Worm (Caenorhabditis elegans): ENCODE measurements around the gene K02E10.6.

DNA sequence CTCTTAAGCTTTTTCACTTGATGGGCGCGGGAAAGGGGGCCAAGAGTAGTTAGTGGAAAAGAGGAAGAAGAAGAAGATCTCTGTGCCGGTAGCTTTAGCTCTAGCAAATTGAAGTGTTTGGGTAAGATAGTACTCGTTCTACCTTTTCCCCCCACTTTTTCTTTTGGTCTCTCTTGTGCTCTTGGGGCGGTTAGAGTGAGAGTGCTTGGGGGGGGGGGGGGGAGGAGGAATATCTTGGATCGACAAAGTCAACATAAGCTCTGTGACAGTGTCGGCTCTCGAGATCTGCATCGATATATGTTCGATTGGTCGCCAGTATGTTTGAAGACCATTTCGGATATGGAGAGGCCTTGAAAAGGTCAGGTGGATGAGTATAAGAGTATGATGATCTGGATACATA is 22.8 kb downstream of the K02E10.6 start, which contains the start of gene fox-1:
- TF ChIP-seq unc-62 (GFP tag; optimal IDR thresholded peaks at IDR 0.05) (no peak), ces-1 (GFP tag; optimal IDR thresholded peaks at IDR 0.05) (no peak), ztf-11 (tag; optimal IDR thresholded peaks at IDR 0.05) (no peak), nhr-47 (tag; optimal IDR thresholded peaks at IDR 0.05) (no peak), snpc-4 (tag; optimal IDR thresholded peaks at IDR 0.05) (no peak), elt-3 (tag; optimal IDR thresholded peaks at IDR 0.05) (no peak), lin-15B (tag; optimal IDR thresholded peaks at IDR 0.05) (no peak), fkh-10 (GFP tag; optimal IDR thresholded peaks at IDR 0.05) (no peak), fos-1 (tag; optimal IDR thresholded peaks at IDR 0.05) (no peak), lin-35 (GFP tag; optimal IDR thresholded peaks at IDR 0.05) (no peak)

All from whole organism, L1 larva.